Fruit fly (Drosophila melanogaster): Measurements from ENCODE around the gene SP1029.

SP1029 gene

dm6 chr3R:29210542-29211393 lies 39.5 kb downstream of the SP1029 start (continued):
- peak; percentile 7 for TF ChIP-seq CG33557 (GFP tag; optimal IDR thresholded peaks at IDR 0.05)
- TF ChIP-seq Elba2 (GFP tag; optimal IDR thresholded peaks at IDR 0.05) = no peak
- TF ChIP-seq tx (GFP tag; optimal IDR thresholded peaks at IDR 0.05) = no peak
- TF ChIP-seq ap (GFP tag; IDR thresholded peaks at IDR 0.05) = no peak
- TF ChIP-seq Max (GFP tag; optimal IDR thresholded peaks at IDR 0.05) = no peak
- no peak for TF ChIP-seq B-H1 (GFP tag; IDR thresholded peaks at IDR 0.05)
- peak; percentile 91 for TF ChIP-seq grau (tag; optimal IDR thresholded peaks at IDR 0.05)
- TF ChIP-seq CG6175 (GFP tag; IDR thresholded peaks at IDR 0.05) = peak; percentile 67; the same call in 2 of the 3 replicates
- peak; percentile 32 for TF ChIP-seq CG7839 (tag; optimal IDR thresholded peaks at IDR 0.05)
- TF ChIP-seq CG12391 (tag; optimal IDR thresholded peaks at IDR 0.05) = peak; percentile 22
- TF ChIP-seq lola (GFP tag; optimal IDR thresholded peaks at IDR 0.05) = peak in 1 of 3 experiments; percentile 70
- TF ChIP-seq CG9817 (tag; optimal IDR thresholded peaks at IDR 0.05) = no peak
- TF ChIP-seq bab2 (GFP tag; optimal IDR thresholded peaks at IDR 0.05) = no peak
- no peak for TF ChIP-seq Ada2b (GFP tag; IDR thresholded peaks at IDR 0.05)
- no peak for TF ChIP-seq CG4328 (GFP tag; optimal IDR thresholded peaks at IDR 0.05)
- no peak for TF ChIP-seq CG14441 (GFP tag; IDR thresholded peaks at IDR 0.05)
- peak; percentile 30; the same call in 1 of the 2 replicates for TF ChIP-seq CG6689 (GFP tag; IDR thresholded peaks at IDR 0.05)
- TF ChIP-seq stc (GFP tag; IDR thresholded peaks at IDR 0.05) = no peak
- no peak for TF ChIP-seq Sry-δ (GFP tag; optimal IDR thresholded peaks at IDR 0.05)
- no peak for TF ChIP-seq CG6254 (GFP tag; optimal IDR thresholded peaks at IDR 0.05)
- no peak for TF ChIP-seq Antp (GFP tag; optimal IDR thresholded peaks at IDR 0.05)
- no peak for TF ChIP-seq CG1024 (GFP tag; IDR thresholded peaks at IDR 0.05)
- no peak for TF ChIP-seq CG7271 (tag; optimal IDR thresholded peaks at IDR 0.05)
- TF ChIP-seq seq (GFP tag; IDR thresholded peaks at IDR 0.05) = no peak
- TF ChIP-seq croc (GFP tag; conservative IDR thresholded peaks at IDR 0.05) = peak; percentile 38; the same call in 2 of the 3 replicates
- peak in 1 of 2 experiments; percentile 18 for TF ChIP-seq Trl (optimal IDR thresholded peaks at IDR 0.05)
- TF ChIP-seq Trl (GFP tag; optimal IDR thresholded peaks at IDR 0.05) = no peak
- TF ChIP-seq CG4424 (GFP tag; optimal IDR thresholded peaks at IDR 0.05) = no peak
- TF ChIP-seq CG8359 (GFP tag; optimal IDR thresholded peaks at IDR 0.05; ENCODE audit: borderline replicate concordance) = no peak
- no peak for TF ChIP-seq Doc2 (GFP tag; IDR thresholded peaks at IDR 0.05)
- no peak for TF ChIP-seq hbn (GFP tag; IDR thresholded peaks at IDR 0.05; ENCODE audit: partially characterized antibody)
- no peak for TF ChIP-seq CG11504 (tag; optimal IDR thresholded peaks at IDR 0.05)
- no peak for TF ChIP-seq fd96Cb (tag; optimal IDR thresholded peaks at IDR 0.05)
- TF ChIP-seq phol (tag; optimal IDR thresholded peaks at IDR 0.05) = peak; percentile 38
- peak; percentile 86 for TF ChIP-seq nom (GFP tag; optimal IDR thresholded peaks at IDR 0.05)
- no peak for TF ChIP-seq jumu (GFP tag; optimal IDR thresholded peaks at IDR 0.05)
- peak; percentile 21 for TF ChIP-seq CG17359 (tag; optimal IDR thresholded peaks at IDR 0.05)
- TF ChIP-seq CG31441 (GFP tag; IDR thresholded peaks at IDR 0.05) = peak; percentile 48
- TF ChIP-seq YL-1 (GFP tag; optimal IDR thresholded peaks at IDR 0.05) = no peak
- TF ChIP-seq cato (GFP tag; optimal IDR thresholded peaks at IDR 0.05; ENCODE audit: borderline replicate concordance) = no peak
- peak; percentile 17 for TF ChIP-seq CG30431 (GFP tag; optimal IDR thresholded peaks at IDR 0.05)
- no peak for TF ChIP-seq btn (GFP tag; optimal IDR thresholded peaks at IDR 0.05)
- no peak for TF ChIP-seq CG17385 (GFP tag; optimal IDR thresholded peaks at IDR 0.05)
- no peak for TF ChIP-seq ase (GFP tag; IDR thresholded peaks at IDR 0.05)
- no peak for TF ChIP-seq crp (GFP tag; optimal IDR thresholded peaks at IDR 0.05)
- TF ChIP-seq toy (GFP tag; IDR thresholded peaks at IDR 0.05) = no peak
- TF ChIP-seq Lim3 (GFP tag; IDR thresholded peaks at IDR 0.05) = no peak
- no peak for TF ChIP-seq abd-A (tag; optimal IDR thresholded peaks at IDR 0.05)
- no peak for TF ChIP-seq Dip3 (GFP tag; optimal IDR thresholded peaks at IDR 0.05)
